Worm (Caenorhabditis elegans): Measurements from ENCODE around the gene bed-2.
A peak's percentile ranks its signal among the peaks of the same experiment; 100 is the strongest.

The bed-2 gene

ce11 chrIII:11467631-11468481 is 2.8 kb downstream of the bed-2 start:
- TF ChIP-seq peb-1 (tag; optimal IDR thresholded peaks at IDR 0.05) (no peak), snpc-4 (tag; optimal IDR thresholded peaks at IDR 0.05) (no peak), nhr-129 (tag; optimal IDR thresholded peaks at IDR 0.05) (peak; percentile 19), F13H6.1 (tag; optimal IDR thresholded peaks at IDR 0.05) (peak; percentile 9), nhr-10 (tag; optimal IDR thresholded peaks at IDR 0.05) (no peak), ama-1 (optimal IDR thresholded peaks at IDR 0.05) (no peak), egl-27 (tag; optimal IDR thresholded peaks at IDR 0.05) (no peak), C34F6.9 (tag; optimal IDR thresholded peaks at IDR 0.05) (no peak), nhr-21 (tag; optimal IDR thresholded peaks at IDR 0.05) (no peak), nhr-6 (tag; optimal IDR thresholded peaks at IDR 0.05) (no peak)

ce11 chrIII:11466420-11467188 is 4.0 kb downstream of the bed-2 start:
- no peak for TF ChIP-seq nhr-77 (tag; optimal IDR thresholded peaks at IDR 0.05)
- TF ChIP-seq nhr-129 (tag; optimal IDR thresholded peaks at IDR 0.05) = peak; percentile 7

- TF ChIP-seq gmeb-1 (tag; optimal IDR thresholded peaks at IDR 0.05) = peak; percentile 17
- TF ChIP-seq crh-2 (tag; optimal IDR thresholded peaks at IDR 0.05) = peak; percentile 31
- TF ChIP-seq F13H6.1 (tag; optimal IDR thresholded peaks at IDR 0.05) = no peak
Observed at ce11 chrIII:11465394-11465948, 5.1 kb downstream of the bed-2 start.

ce11 chrIII:11463726-11464125 is 6.9 kb downstream of the bed-2 start:
- TF ChIP-seq Y55F3AM.14 (GFP tag; optimal IDR thresholded peaks at IDR 0.05) (no peak), fos-1 (tag; optimal IDR thresholded peaks at IDR 0.05) (peak; percentile 60), sma-9 (GFP tag; optimal IDR thresholded peaks at IDR 0.05) (peak; percentile 32), sma-9 (tag; optimal IDR thresholded peaks at IDR 0.05) (no peak), ztf-1 (GFP tag; conservative IDR thresholded peaks at IDR 0.05) (no peak), elt-3 (tag; optimal IDR thresholded peaks at IDR 0.05) (no peak), sma-3 (GFP tag; optimal IDR thresholded peaks at IDR 0.05) (peak; percentile 70), lsy-2 (tag; optimal IDR thresholded peaks at IDR 0.05) (peak in 1 of 2 experiments; percentile 17), nhr-237 (tag; optimal IDR thresholded peaks at IDR 0.05) (no peak), ceh-16 (tag; optimal IDR thresholded peaks at IDR 0.05) (peak; percentile 43), nhr-21 (tag; optimal IDR thresholded peaks at IDR 0.05) (peak; percentile 29), unc-55 (GFP tag; optimal IDR thresholded peaks at IDR 0.05) (no peak), alr-1 (tag; optimal IDR thresholded peaks at IDR 0.05) (no peak), mdl-1 (tag; optimal IDR thresholded peaks at IDR 0.05) (peak in 1 of 2 experiments; percentile 20), lin-13 (GFP tag; optimal IDR thresholded peaks at IDR 0.05) (peak; percentile 95), egl-27 (tag; optimal IDR thresholded peaks at IDR 0.05) (no peak), crh-2 (tag; optimal IDR thresholded peaks at IDR 0.05) (peak; percentile 70), dmd-4 (tag; optimal IDR thresholded peaks at IDR 0.05) (no peak), snpc-4 (tag; optimal IDR thresholded peaks at IDR 0.05) (peak; percentile 97), F13H6.1 (tag; optimal IDR thresholded peaks at IDR 0.05) (peak; percentile 17)

ce11 chrIII:11462332-11462731 is 8.3 kb downstream of the bed-2 start:
- TF ChIP-seq nhr-11 (tag; optimal IDR thresholded peaks at IDR 0.05) = no peak
- TF ChIP-seq nhr-25 (tag; optimal IDR thresholded peaks at IDR 0.05) = no peak
- no peak for TF ChIP-seq nhr-6 (tag; optimal IDR thresholded peaks at IDR 0.05)
- no peak for TF ChIP-seq fos-1 (tag; optimal IDR thresholded peaks at IDR 0.05)
- no peak for TF ChIP-seq lsy-2 (tag; optimal IDR thresholded peaks at IDR 0.05)
- no peak for TF ChIP-seq nhr-12 (tag; optimal IDR thresholded peaks at IDR 0.05)
- TF ChIP-seq blmp-1 (tag; optimal IDR thresholded peaks at IDR 0.05; ENCODE audit: insufficient read depth) = no peak
- TF ChIP-seq nhr-129 (tag; optimal IDR thresholded peaks at IDR 0.05) = no peak
- TF ChIP-seq dmd-4 (tag; optimal IDR thresholded peaks at IDR 0.05) = no peak
